Fruit fly (Drosophila melanogaster) whole organism, pupa: ENCODE results near the gene Sec13.

Source experiments
- CG10348 ChIP-seq: fragments of 200-800 bp; sonication (Bioruptor generic); IDR thresholded peaks from 2 replicates; pipeline ENCODE4 v1.3.6; 2022; ENCODE audit warnings: missing biosample characterization, missing genetic modification characterization
- CG12605 ChIP-seq: fragments of 200-800 bp; sonication (Bioruptor generic); IDR thresholded peaks from 2 replicates; pipeline ENCODE4 v1.3.6; 2022; ENCODE audit warnings: missing biosample characterization, missing genetic modification characterization
- CG13204 ChIP-seq: fragments of 200-800 bp; sonication (Bioruptor generic); optimal IDR thresholded peaks from 2 replicates; lab custom pipeline; 2018; ENCODE audit warnings: missing biosample characterization, mild to moderate bottlenecking, missing genetic modification characterization, moderate library complexity
- CG14655 ChIP-seq: fragments of 200-800 bp; sonication (Bioruptor generic); optimal IDR thresholded peaks from 3 replicates; lab custom pipeline; 2017; ENCODE audit warnings: mild to moderate bottlenecking, missing biosample characterization, missing genetic modification reagents, missing genetic modification characterization
- CG15710 ChIP-seq: fragments of 200-800 bp; sonication (Bioruptor generic); optimal IDR thresholded peaks from 2 replicates; lab custom pipeline; 2018; ENCODE audit warnings: missing biosample characterization, mild to moderate bottlenecking, missing genetic modification characterization, moderate library complexity
- CG17806 ChIP-seq: fragments of 200-800 bp; sonication (Bioruptor generic); optimal IDR thresholded peaks from 2 replicates; lab custom pipeline; 2018; ENCODE audit warnings: missing biosample characterization, mild to moderate bottlenecking, missing genetic modification characterization, moderate library complexity
- CG32121 ChIP-seq: fragments of 200-800 bp; sonication (Bioruptor generic); IDR thresholded peaks from 2 replicates; pipeline ENCODE4 v1.3.6; 2022; ENCODE audit warnings: missing biosample characterization, missing genetic modification characterization
- CG34367 ChIP-seq: fragments of 200-800 bp; sonication (Bioruptor generic); optimal IDR thresholded peaks from 2 replicates; lab custom pipeline; 2018; ENCODE audit warnings: missing biosample characterization, mild to moderate bottlenecking, missing genetic modification characterization
- CG4496 ChIP-seq: fragments of 200-800 bp; sonication (Bioruptor generic); IDR thresholded peaks from 3 replicates; pipeline ENCODE4 v1.3.6; 2022; ENCODE audit warnings: missing biosample characterization, missing genetic modification characterization
- CG8159 ChIP-seq: fragments of 200-800 bp; sonication (Bioruptor generic); optimal IDR thresholded peaks from 3 replicates; lab custom pipeline; 2018; ENCODE audit warnings: missing biosample characterization, mild to moderate bottlenecking, missing genetic modification characterization, moderate library complexity
- CG8301 ChIP-seq: fragments of 200-800 bp; sonication (Bioruptor generic); optimal IDR thresholded peaks from 2 replicates; lab custom pipeline; 2018; ENCODE audit warnings: missing biosample characterization, mild to moderate bottlenecking, missing genetic modification characterization
- CG9948 ChIP-seq: fragments of 200-800 bp; sonication (Bioruptor generic); optimal IDR thresholded peaks from 2 replicates; lab custom pipeline; 2018; ENCODE audit warnings: missing biosample characterization, mild to moderate bottlenecking, missing genetic modification characterization, moderate library complexity
- D1 ChIP-seq: fragments of 200-800 bp; sonication (Bioruptor generic); optimal IDR thresholded peaks from 2 replicates; lab custom pipeline; 2018; ENCODE audit warnings: missing biosample characterization, mild to moderate bottlenecking, missing genetic modification characterization, moderate library complexity
- EcR ChIP-seq: fragments of 200-800 bp; sonication (Bioruptor generic); optimal IDR thresholded peaks from 3 replicates; lab custom pipeline; 2019; ENCODE audit warnings: missing biosample characterization, missing genetic modification characterization, mild to moderate bottlenecking, moderate library complexity, missing genetic modification reagents
- Ets98B ChIP-seq: fragments of 200-800 bp; sonication (Bioruptor generic); IDR thresholded peaks from 2 replicates; pipeline ENCODE4 v1.3.6; 2022; ENCODE audit warnings: missing biosample characterization, missing genetic modification characterization
- Pif1A ChIP-seq: fragments of 200-800 bp; sonication (Bioruptor generic); optimal IDR thresholded peaks from 3 replicates; lab custom pipeline; 2016; ENCODE audit warnings: missing biosample characterization, missing genetic modification characterization
- Pif1B ChIP-seq: fragments of 200-800 bp; sonication (Bioruptor generic); optimal IDR thresholded peaks from 3 replicates; lab custom pipeline; 2016; ENCODE audit warnings: missing biosample characterization, missing genetic modification characterization
- Snoo ChIP-seq: fragments of 200-800 bp; sonication (Bioruptor generic); optimal IDR thresholded peaks from 3 replicates; lab custom pipeline; 2017; ENCODE audit warnings: missing biosample characterization, mild to moderate bottlenecking, missing genetic modification characterization, inconsistent platforms
- fd96Ca ChIP-seq: fragments of 200-800 bp; sonication (Bioruptor generic); IDR thresholded peaks from 3 replicates; pipeline ENCODE4 v1.3.6; 2022; ENCODE audit warnings: missing biosample characterization, missing genetic modification characterization
- gl ChIP-seq: fragments of 200-800 bp; sonication (Bioruptor generic); optimal IDR thresholded peaks from 2 replicates; lab custom pipeline; 2018; ENCODE audit warnings: missing biosample characterization, mild to moderate bottlenecking, missing genetic modification characterization
- rn ChIP-seq: fragments of 200-800 bp; sonication (Bioruptor generic); IDR thresholded peaks from 2 replicates; pipeline ENCODE4 v1.3.6; 2022; ENCODE audit warnings: missing biosample characterization, missing genetic modification characterization

Gene Sec13

DNA sequence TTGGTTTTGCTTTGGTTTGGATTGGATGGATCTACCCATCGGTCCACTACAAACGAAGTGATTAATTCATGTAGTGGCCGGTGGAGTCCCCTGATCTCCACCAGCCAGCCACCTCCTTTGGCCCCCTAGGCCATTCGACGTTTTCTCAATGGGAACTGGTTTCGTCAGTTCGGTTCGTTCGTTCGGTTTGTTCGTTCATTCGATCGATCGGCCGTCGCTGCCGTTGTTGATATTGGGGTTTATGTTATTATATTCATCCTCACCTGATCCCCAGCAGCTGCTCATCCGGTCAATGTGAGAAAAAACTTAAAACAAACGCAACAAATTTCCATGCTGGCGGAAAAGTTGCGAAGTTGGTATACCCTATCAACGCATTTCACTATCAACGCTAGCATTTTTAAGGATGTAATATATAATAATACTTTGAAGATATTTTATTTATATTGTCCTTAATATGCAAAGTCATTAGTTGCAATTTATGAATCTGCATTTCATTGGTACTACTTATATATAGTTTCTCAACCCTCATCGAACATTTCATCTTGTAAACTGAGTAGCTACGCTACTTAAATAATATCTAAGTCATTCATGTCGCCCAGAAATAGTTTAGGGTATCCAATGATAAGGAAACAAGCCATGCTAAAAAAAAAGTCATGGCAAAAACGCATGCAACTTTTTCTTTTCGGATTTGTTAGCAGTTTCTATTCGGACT is 32.3 kb upstream of the Sec13 start:
- TF ChIP-seq EcR (GFP tag; lab: Kevin White, UChicago), result peak; percentile 48
- peak; percentile 35; the same call in 1 of the 3 replicates for TF ChIP-seq CG4496
- TF ChIP-seq CG9948 (tag; lab: Kevin White, UChicago), result peak; percentile 4
- peak; percentile 51; the same call in 2 of the 3 replicates for TF ChIP-seq fd96Ca (GFP tag; lab: Robert Waterston, UW)
- peak; percentile 49 for TF ChIP-seq CG13204
- no peak for TF ChIP-seq CG34367 (tag; lab: Kevin White, UChicago)
- TF ChIP-seq CG8159 (tag; lab: Kevin White, UChicago), result peak; percentile 6
- TF ChIP-seq Pif1A (GFP tag; lab: Kevin White, UChicago), result peak; percentile 10
- peak; percentile 64 for TF ChIP-seq CG8301 (tag; lab: Kevin White, UChicago)
- TF ChIP-seq CG10348 (GFP tag; lab: Robert Waterston, UW), result no peak
- TF ChIP-seq CG14655 (GFP tag; lab: Kevin White, UChicago), result peak; percentile 55
- no peak for TF ChIP-seq D1 (tag; lab: Kevin White, UChicago)

DNA sequence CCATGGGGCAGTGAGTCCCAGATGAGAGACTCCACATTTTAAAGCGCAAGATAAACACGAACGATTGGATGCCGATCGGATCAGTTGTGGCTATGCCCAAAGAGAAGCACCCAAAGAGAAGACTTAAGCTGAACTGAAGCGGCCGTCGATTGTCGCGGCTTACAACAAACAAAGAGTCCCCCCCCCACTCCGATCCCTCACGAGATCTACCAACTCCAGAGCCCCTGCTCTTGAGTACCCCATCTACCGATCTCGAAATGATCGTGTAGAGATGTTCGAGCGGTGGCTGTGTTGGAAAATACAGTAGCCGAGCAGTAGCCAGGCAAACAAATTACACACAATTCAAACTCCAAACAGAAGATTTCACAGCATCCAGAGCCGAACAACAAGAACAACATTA is 30.4 kb upstream of the Sec13 start:
- peak; percentile 62 for TF ChIP-seq CG13204
- TF ChIP-seq CG8301 (tag; lab: Kevin White, UChicago), result no peak
- no peak for TF ChIP-seq CG8159 (tag; lab: Kevin White, UChicago)

DNA sequence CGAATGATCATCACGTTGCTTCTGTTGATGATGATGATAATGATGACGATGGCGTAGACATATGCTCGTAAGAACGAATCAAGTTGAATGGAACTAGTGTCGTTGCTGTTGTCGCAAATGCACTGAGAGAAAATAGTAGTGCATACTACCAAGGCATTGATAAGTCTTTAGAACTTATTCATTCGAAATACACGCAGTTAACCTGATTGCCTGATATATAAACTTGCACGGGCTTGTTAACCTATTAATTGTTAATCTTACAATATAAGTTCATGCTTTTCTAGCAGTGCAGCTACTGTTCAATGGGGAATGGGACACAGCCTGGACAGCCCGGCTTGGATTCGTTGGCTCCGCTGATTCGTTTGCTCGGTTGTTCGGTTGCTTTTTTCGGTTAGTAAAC is 29.8 kb upstream of the Sec13 start:
- TF ChIP-seq gl (tag; lab: Kevin White, UChicago), result peak; percentile 97
- peak; percentile 97 for TF ChIP-seq CG8159 (tag; lab: Kevin White, UChicago)
- peak; percentile 70 for TF ChIP-seq CG10348 (GFP tag; lab: Robert Waterston, UW)
- peak; percentile 90 for TF ChIP-seq EcR (GFP tag; lab: Kevin White, UChicago)
- peak; percentile 97 for TF ChIP-seq CG15710 (tag; lab: Kevin White, UChicago)
- TF ChIP-seq D1 (tag; lab: Kevin White, UChicago), result peak; percentile 76
- peak; percentile 97 for TF ChIP-seq CG4496
- TF ChIP-seq CG9948 (tag; lab: Kevin White, UChicago), result peak; percentile 97
- TF ChIP-seq CG17806 (tag; lab: Kevin White, UChicago), result peak; percentile 97
- peak; percentile 96 for TF ChIP-seq Ets98B (GFP tag; lab: Robert Waterston, UW)
- TF ChIP-seq CG8301 (tag; lab: Kevin White, UChicago), result peak; percentile 98
- peak; percentile 93 for TF ChIP-seq rn (GFP tag; lab: Robert Waterston, UW)
- peak; percentile 89 for TF ChIP-seq CG32121 (GFP tag; lab: Robert Waterston, UW)
- TF ChIP-seq CG34367 (tag; lab: Kevin White, UChicago), result peak; percentile 98
- peak; percentile 90 for TF ChIP-seq CG13204
- peak; percentile 98 for TF ChIP-seq fd96Ca (GFP tag; lab: Robert Waterston, UW)
- TF ChIP-seq CG12605 (GFP tag; lab: Robert Waterston, UW), result peak; percentile 91
- peak; percentile 95 for TF ChIP-seq Pif1B (GFP tag; lab: Kevin White, UChicago)
- TF ChIP-seq Pif1A (GFP tag; lab: Kevin White, UChicago), result peak; percentile 96
- peak; percentile 98 for TF ChIP-seq CG14655 (GFP tag; lab: Kevin White, UChicago)
- TF ChIP-seq Snoo (tag; lab: Kevin White, UChicago), result peak; percentile 69

DNA sequence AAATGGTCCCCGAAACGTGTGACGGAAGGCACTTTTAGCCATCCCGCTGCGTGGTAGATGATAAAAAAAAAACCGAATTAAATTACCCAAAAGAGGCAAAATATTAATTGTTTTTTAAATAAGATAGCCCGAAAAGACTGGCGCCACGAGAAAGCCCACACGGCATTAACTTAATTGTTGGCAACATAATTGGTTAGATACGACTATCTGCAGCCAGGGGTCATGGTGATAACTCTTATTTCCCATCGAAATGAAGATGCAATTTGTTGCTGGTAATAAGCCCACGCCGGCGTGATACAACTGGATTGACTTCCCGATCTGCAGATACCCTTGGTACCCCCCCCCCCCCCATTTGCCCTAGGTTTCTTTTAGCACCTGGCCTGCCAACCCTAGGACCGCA is 28.4 kb upstream of the Sec13 start:
- no peak for TF ChIP-seq CG8301 (tag; lab: Kevin White, UChicago)
- TF ChIP-seq CG34367 (tag; lab: Kevin White, UChicago), result no peak
- TF ChIP-seq CG12605 (GFP tag; lab: Robert Waterston, UW), result no peak
- no peak for TF ChIP-seq EcR (GFP tag; lab: Kevin White, UChicago)
- TF ChIP-seq D1 (tag; lab: Kevin White, UChicago), result no peak
- no peak for TF ChIP-seq rn (GFP tag; lab: Robert Waterston, UW)
- TF ChIP-seq CG10348 (GFP tag; lab: Robert Waterston, UW), result no peak
- TF ChIP-seq CG17806 (tag; lab: Kevin White, UChicago), result no peak
- TF ChIP-seq CG32121 (GFP tag; lab: Robert Waterston, UW), result no peak
- no peak for TF ChIP-seq CG4496
- TF ChIP-seq CG14655 (GFP tag; lab: Kevin White, UChicago), result no peak
- no peak for TF ChIP-seq fd96Ca (GFP tag; lab: Robert Waterston, UW)
- TF ChIP-seq Pif1B (GFP tag; lab: Kevin White, UChicago), result no peak
- no peak for TF ChIP-seq Ets98B (GFP tag; lab: Robert Waterston, UW)
- TF ChIP-seq, all 21 proteins: peak for 0

DNA sequence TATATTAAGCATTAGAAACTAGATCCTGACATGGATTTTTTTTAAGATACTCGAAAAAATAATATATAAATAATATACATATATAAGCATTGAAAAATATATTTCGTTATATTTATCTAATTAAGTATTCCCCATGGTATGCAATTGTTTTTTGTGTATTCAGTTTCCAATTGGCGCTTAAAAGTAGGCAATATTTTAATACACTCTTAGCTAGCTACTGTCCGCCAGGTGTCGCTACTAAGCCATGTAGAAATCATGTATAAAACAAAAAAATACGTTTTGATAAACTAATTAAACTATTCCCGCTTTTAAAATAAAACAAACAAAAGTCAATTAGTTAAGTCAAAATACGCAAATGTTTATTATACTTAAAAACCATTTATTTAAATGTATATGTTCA is 24.8 kb upstream of the Sec13 start:
- TF ChIP-seq CG8301 (tag; lab: Kevin White, UChicago) (peak; percentile 14), CG8159 (tag; lab: Kevin White, UChicago) (no peak), CG17806 (tag; lab: Kevin White, UChicago) (no peak), Pif1A (GFP tag; lab: Kevin White, UChicago) (no peak), CG34367 (tag; lab: Kevin White, UChicago) (peak; percentile 27), CG10348 (GFP tag; lab: Robert Waterston, UW) (no peak), Pif1B (GFP tag; lab: Kevin White, UChicago) (peak; percentile 17), D1 (tag; lab: Kevin White, UChicago) (peak; percentile 98), CG12605 (GFP tag; lab: Robert Waterston, UW) (no peak), Snoo (tag; lab: Kevin White, UChicago) (peak; percentile 24), CG14655 (GFP tag; lab: Kevin White, UChicago) (peak; percentile 46), fd96Ca (GFP tag; lab: Robert Waterston, UW) (no peak), rn (GFP tag; lab: Robert Waterston, UW) (no peak), CG9948 (tag; lab: Kevin White, UChicago) (no peak)
